Fruit fly (Drosophila melanogaster) whole organism, wandering third instar larva: ENCODE data around the gene alpha-Est5.

Source experiments
- Abd-B ChIP-seq: fragments of >200 bp; optimal IDR thresholded peaks from 2 replicates; lab custom pipeline; 2017; ENCODE audit warnings: missing biosample characterization, missing genetic modification characterization
- CG32264 ChIP-seq: fragments of 200-800 bp; sonication (Bioruptor generic); optimal IDR thresholded peaks from 2 replicates; lab custom pipeline; 2016; ENCODE audit warnings: missing biosample characterization, missing genetic modification characterization
- CG9705 ChIP-seq: fragments of 200-800 bp; sonication (Bioruptor generic); optimal IDR thresholded peaks from 2 replicates; lab custom pipeline; 2018; ENCODE audit warnings: missing biosample characterization, mild to moderate bottlenecking, missing genetic modification characterization
- CrebA ChIP-seq: fragments of 200-800 bp; sonication (Bioruptor generic); optimal IDR thresholded peaks from 2 replicates; lab custom pipeline; 2016; ENCODE audit warnings: missing biosample characterization, mild to moderate bottlenecking, missing genetic modification characterization, borderline replicate concordance
- Dfd ChIP-seq: fragments of >200 bp; optimal IDR thresholded peaks from 2 replicates; lab custom pipeline; 2017; ENCODE audit warnings: missing biosample characterization, missing genetic modification characterization
- Dif ChIP-seq: fragments of 200-275, 200-300 bp; sonication (Bioruptor generic); optimal IDR thresholded peaks from 2 replicates; lab custom pipeline; 2018; ENCODE audit warnings: missing biosample characterization, missing genetic modification characterization; ENCODE audit not compliant: partially characterized antibody
- HLH106 ChIP-seq: fragments of 200-800 bp; optimal IDR thresholded peaks from 3 replicates; lab custom pipeline; 2019; ENCODE audit warnings: missing biosample characterization, mild to moderate bottlenecking, missing genetic modification characterization, moderate library complexity
- Hnf4 ChIP-seq: fragments of 200-800 bp; sonication (Bioruptor generic); optimal IDR thresholded peaks from 2 replicates; lab custom pipeline; 2016; ENCODE audit warnings: missing biosample characterization, mild to moderate bottlenecking, missing genetic modification characterization
- Hr83 ChIP-seq: fragments of 200-300 bp; sonication (Bioruptor generic); optimal IDR thresholded peaks from 2 replicates; lab custom pipeline; 2016; ENCODE audit warnings: missing biosample characterization, mild to moderate bottlenecking, missing genetic modification characterization, moderate library complexity; ENCODE audit not compliant: poor library complexity, severe bottlenecking
- Mio ChIP-seq: sonication (Bioruptor generic); optimal IDR thresholded peaks from 2 replicates; lab custom pipeline; 2016; ENCODE audit warnings: missing biosample characterization, missing genetic modification characterization
- Myc ChIP-seq: fragments of >200 bp; optimal IDR thresholded peaks from 2 replicates; lab custom pipeline; 2017
- N ChIP-seq: fragments of >200 bp; optimal IDR thresholded peaks from 2 replicates; lab custom pipeline; 2018; ENCODE audit warnings: missing biosample characterization, missing external identifiers, missing genetic modification characterization
- OdsH ChIP-seq: fragments of 200-800 bp; sonication (Bioruptor generic); optimal IDR thresholded peaks from 2 replicates; lab custom pipeline; 2016; ENCODE audit warnings: missing biosample characterization, mild to moderate bottlenecking, missing genetic modification characterization
- Rel ChIP-seq, 2 experiments: fragments of 200-800 bp; sonication (Bioruptor generic) in 1 of 2; optimal IDR thresholded peaks; 2 replicates in 1 of 2; 3 replicates in 1 of 2; lab custom pipeline; 2016 to 2019; ENCODE audit warnings: mild to moderate bottlenecking in 2 of 2, missing biosample characterization in 2 of 2, missing genetic modification characterization in 2 of 2, moderate library complexity in 1 of 2
- Sp1 ChIP-seq: fragments of 200-800 bp; sonication (Bioruptor generic); optimal IDR thresholded peaks from 3 replicates; lab custom pipeline; 2019; ENCODE audit warnings: missing biosample characterization, mild to moderate bottlenecking, missing genetic modification characterization, moderate library complexity
- Vsx2 ChIP-seq: fragments of 200-300, 225-300 bp; sonication (Bioruptor generic); optimal IDR thresholded peaks from 2 replicates; lab custom pipeline; 2018; ENCODE audit warnings: missing biosample characterization, missing genetic modification characterization; ENCODE audit not compliant: partially characterized antibody
- br ChIP-seq: fragments of 200-800 bp; sonication (Bioruptor generic); optimal IDR thresholded peaks from 2 replicates; lab custom pipeline; 2016; ENCODE audit warnings: missing biosample characterization, missing genetic modification characterization
- brk ChIP-seq: fragments of 200-800 bp; sonication (Bioruptor generic); optimal IDR thresholded peaks from 2 replicates; lab custom pipeline; 2016; ENCODE audit warnings: missing biosample characterization, mild to moderate bottlenecking, missing genetic modification characterization
- dl ChIP-seq, 2 experiments: fragments of 175-275, 200-275 bp in 1 of 2; fragments of 200-275 bp in 1 of 2; sonication (Bioruptor generic); optimal IDR thresholded peaks; lab custom pipeline; 2018; ENCODE audit warnings: mild to moderate bottlenecking in 2 of 2, missing biosample characterization in 2 of 2, missing genetic modification characterization in 2 of 2, moderate library complexity in 2 of 2; ENCODE audit not compliant: partially characterized antibody in 2 of 2, insufficient read depth in 1 of 2
- dmrt93B ChIP-seq: fragments of 200-800 bp; sonication (Bioruptor generic); optimal IDR thresholded peaks from 2 replicates; lab custom pipeline; 2018; ENCODE audit warnings: missing biosample characterization, mild to moderate bottlenecking, missing genetic modification characterization
- dsf ChIP-seq: sonication (Bioruptor generic); optimal IDR thresholded peaks from 2 replicates; lab custom pipeline; 2016; ENCODE audit warnings: missing biosample characterization, missing genetic modification characterization, borderline replicate concordance
- foxo ChIP-seq, 2 experiments: fragments of 200-800 bp; sonication (Bioruptor generic); optimal IDR thresholded peaks; 2 replicates in 1 of 2; 3 replicates in 1 of 2; lab custom pipeline; 2016 to 2017; ENCODE audit warnings: missing biosample characterization in 2 of 2, missing genetic modification characterization in 2 of 2
- h ChIP-seq: fragments of 200-800 bp; sonication (Bioruptor generic); optimal IDR thresholded peaks from 3 replicates; lab custom pipeline; 2016; ENCODE audit warnings: missing biosample characterization, mild to moderate bottlenecking, missing genetic modification characterization
- jim ChIP-seq: fragments of 175-275, 200-325 bp; sonication (Bioruptor generic); optimal IDR thresholded peaks from 2 replicates; lab custom pipeline; 2016; ENCODE audit warnings: missing biosample characterization, mild to moderate bottlenecking, missing genetic modification characterization
- lola ChIP-seq: fragments of >200 bp; optimal IDR thresholded peaks from 2 replicates; lab custom pipeline; 2017; ENCODE audit warnings: missing biosample characterization, missing genetic modification characterization
- pan ChIP-seq: fragments of >200 bp; optimal IDR thresholded peaks from 2 replicates; lab custom pipeline; 2017
- psq ChIP-seq: fragments of 200-800 bp; sonication (Bioruptor generic); optimal IDR thresholded peaks from 3 replicates; lab custom pipeline; 2017; ENCODE audit warnings: missing biosample characterization, mild to moderate bottlenecking, missing genetic modification characterization, moderate library complexity
- rgr ChIP-seq: fragments of 200-800 bp; sonication (Bioruptor generic); optimal IDR thresholded peaks from 3 replicates; lab custom pipeline; 2016; ENCODE audit warnings: missing biosample characterization, mild to moderate bottlenecking, missing genetic modification characterization
- sv ChIP-seq: fragments of 200-800 bp; sonication (Bioruptor generic); optimal IDR thresholded peaks from 3 replicates; lab custom pipeline; 2016; ENCODE audit warnings: missing biosample characterization, missing genetic modification characterization
- tai ChIP-seq: sonication (Bioruptor generic); optimal IDR thresholded peaks from 2 replicates; lab custom pipeline; 2016; ENCODE audit warnings: missing biosample characterization, missing genetic modification characterization

The alpha-Est5 gene

DNA sequence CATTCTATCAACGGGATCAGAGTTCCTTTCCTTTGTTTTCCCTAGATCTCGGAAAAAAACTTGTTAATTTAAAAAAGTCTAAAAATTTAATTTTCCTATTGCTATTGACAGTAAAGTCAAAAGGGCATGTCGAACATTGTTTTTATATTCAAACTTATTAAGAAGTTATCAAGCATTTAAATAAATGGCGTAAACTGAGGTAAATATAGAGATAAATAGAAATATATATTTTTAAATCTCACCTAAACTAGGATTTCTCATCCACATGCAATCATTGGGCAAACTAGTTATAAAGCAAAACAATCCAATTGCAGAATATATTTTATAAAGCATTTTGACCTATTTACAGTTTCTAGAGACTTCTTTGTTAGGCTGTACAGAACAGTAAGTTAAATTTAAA lies 16.8 kb downstream of the alpha-Est5 start, which contains the start of gene Ubc84D:
Gene Ubc84D, minus strand, starts transcription at position 101 of the 400 bp plus-strand sequence.
- TF ChIP-seq Abd-B (GFP tag; lab: Kevin White, UChicago), result no peak
- no peak for TF ChIP-seq rgr (GFP tag; lab: Kevin White, UChicago)
- TF ChIP-seq pan (lab: Kevin White, UChicago), result no peak
- no peak for TF ChIP-seq Mio (GFP tag; lab: Kevin White, UChicago)
- no peak for TF ChIP-seq Dfd
- TF ChIP-seq sv (GFP tag; lab: Kevin White, UChicago), result no peak
- no peak for TF ChIP-seq CG9705 (GFP tag; lab: Kevin White, UChicago)
- no peak for TF ChIP-seq Hr83 (GFP tag; lab: Kevin White, UChicago)
- no peak for TF ChIP-seq jim
- TF ChIP-seq OdsH (GFP tag; lab: Kevin White, UChicago), result no peak
- TF ChIP-seq HLH106, result no peak
- no peak for TF ChIP-seq foxo (GFP tag; optimal IDR thresholded peaks at IDR 0.05; lab: Kevin White, UChicago)
- TF ChIP-seq tai, result no peak
- no peak for TF ChIP-seq psq

DNA sequence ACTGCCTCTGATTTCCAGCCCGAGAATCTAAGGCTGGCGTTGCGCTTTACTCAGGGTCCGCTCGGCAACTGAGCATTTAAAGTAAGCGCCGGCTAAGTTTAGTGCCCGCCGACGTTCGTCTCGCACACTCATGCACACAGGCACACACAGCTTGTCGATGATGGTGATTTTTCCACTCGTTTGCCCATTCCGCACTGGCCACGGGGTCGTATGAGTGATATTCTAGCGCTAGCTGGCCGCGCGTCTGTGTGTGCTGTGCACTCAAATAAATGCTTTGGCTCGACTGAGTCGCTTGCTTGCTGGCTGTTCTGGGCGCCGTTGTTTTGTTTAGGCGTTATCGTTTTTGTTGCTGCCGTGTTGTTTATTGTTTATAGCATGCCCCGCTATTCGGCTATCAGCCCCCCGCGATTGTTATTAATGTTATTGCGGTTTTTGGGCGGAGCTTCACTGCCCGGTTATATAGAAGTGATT lies 20.6 kb downstream of the alpha-Est5 start, which contains the start of gene alpha-Est8:
Gene alpha-Est8, minus strand, starts transcription at position 72 of the 471 bp plus-strand sequence.
- TF ChIP-seq lola (GFP tag; lab: Kevin White, UChicago) (no peak), sv (GFP tag; lab: Kevin White, UChicago) (no peak), CG32264 (GFP tag; lab: Kevin White, UChicago) (no peak), Rel (GFP tag; optimal IDR thresholded peaks at IDR 0.05; lab: Kevin White, UChicago) (no peak), Rel (tag; optimal IDR thresholded peaks at IDR 0.05; lab: Kevin White, UChicago) (peak; percentile 38), CG9705 (GFP tag; lab: Kevin White, UChicago) (no peak), Myc (lab: Kevin White, UChicago) (no peak), dl (GFP tag; optimal IDR thresholded peaks at IDR 0.05; lab: Kevin White, UChicago; ENCODE audit: insufficient read depth in 1 of 2, partially characterized antibody in 2 of 2) (no peak), Dif (GFP tag; lab: Kevin White, UChicago) (peak; percentile 16), jim (no peak), HLH106 (no peak), OdsH (GFP tag; lab: Kevin White, UChicago) (no peak), Dfd (no peak), Vsx2 (GFP tag; lab: Kevin White, UChicago) (no peak), h (GFP tag; lab: Kevin White, UChicago) (peak; percentile 17), CrebA (GFP tag; lab: Kevin White, UChicago) (peak; percentile 38), pan (lab: Kevin White, UChicago) (no peak), Sp1 (no peak), dmrt93B (GFP tag; lab: Kevin White, UChicago) (no peak), Hnf4 (GFP tag; lab: Kevin White, UChicago) (no peak)
- TF ChIP-seq, all 38 proteins: peak for 4

DNA sequence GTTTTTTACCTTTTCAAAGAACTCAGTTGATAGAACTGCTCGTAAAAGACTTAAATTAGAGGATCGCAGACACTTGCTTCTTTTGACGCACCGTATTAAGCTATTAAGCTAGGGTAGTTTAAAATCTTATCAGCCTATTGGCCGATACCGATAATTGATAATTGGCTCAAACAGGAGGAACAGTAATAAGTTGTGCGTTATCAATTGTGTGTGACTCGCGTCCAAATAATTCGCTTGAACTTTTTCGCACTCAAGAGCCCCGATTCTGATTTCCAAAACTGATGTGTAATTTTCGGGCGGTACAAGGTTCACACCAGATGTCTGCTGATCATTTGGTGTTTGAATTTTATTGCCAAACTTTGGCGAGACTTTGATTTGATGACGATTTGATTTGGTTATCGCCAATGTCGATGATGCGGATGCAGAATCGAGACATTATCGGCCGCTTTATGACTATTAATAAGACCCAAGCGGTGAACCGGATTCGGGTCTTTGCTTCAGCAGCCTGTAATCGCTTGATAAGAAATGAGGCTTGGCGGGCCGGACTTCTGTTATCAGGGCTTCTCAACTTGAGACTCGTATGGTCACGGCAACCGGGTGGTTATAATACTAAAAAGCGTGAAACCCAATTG lies 21.8 kb downstream of the alpha-Est5 start:
- peak; percentile 15 for TF ChIP-seq Hnf4 (GFP tag; lab: Kevin White, UChicago)
- TF ChIP-seq brk (GFP tag; lab: Kevin White, UChicago), result no peak

DNA sequence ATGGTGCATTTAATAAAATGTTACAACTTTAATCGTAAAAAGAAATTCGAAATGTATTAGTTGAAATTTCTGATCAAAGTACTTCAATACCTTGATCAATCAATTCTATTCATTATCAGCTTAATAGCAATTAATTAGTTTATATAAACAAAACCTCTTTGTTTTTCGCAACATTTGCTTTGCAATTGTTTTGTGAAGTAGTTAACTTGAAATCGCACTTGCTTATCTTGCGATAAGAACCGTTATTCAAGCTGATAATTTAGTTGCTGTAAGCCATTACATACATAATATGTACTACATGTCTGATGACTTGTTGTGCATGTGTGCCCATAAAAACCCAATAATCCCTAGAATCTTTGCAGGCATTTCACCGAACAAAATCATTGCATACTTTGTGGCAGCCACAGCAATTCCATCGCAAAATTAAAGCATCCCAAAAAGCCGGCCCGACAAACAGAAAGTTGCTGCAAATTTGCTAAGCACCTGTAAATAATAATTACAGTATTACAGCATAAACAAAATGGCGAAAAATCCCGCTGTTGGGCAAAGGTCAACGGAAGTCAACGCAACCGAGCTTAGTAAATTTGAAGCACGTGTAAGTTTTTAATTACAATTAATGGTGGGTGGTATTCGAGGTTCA lies 27.9 kb downstream of the alpha-Est5 start:
- TF ChIP-seq N (GFP tag; lab: Kevin White, UChicago) (peak; percentile 69), OdsH (GFP tag; lab: Kevin White, UChicago) (no peak), Rel (GFP tag; optimal IDR thresholded peaks at IDR 0.05; lab: Kevin White, UChicago) (no peak), Rel (tag; optimal IDR thresholded peaks at IDR 0.05; lab: Kevin White, UChicago) (no peak), Myc (lab: Kevin White, UChicago) (peak; percentile 86), Dfd (no peak), CG32264 (GFP tag; lab: Kevin White, UChicago) (no peak), Sp1 (no peak), Vsx2 (GFP tag; lab: Kevin White, UChicago) (peak; percentile 52), sv (GFP tag; lab: Kevin White, UChicago) (no peak), br (GFP tag; lab: Kevin White, UChicago) (no peak), Hr83 (GFP tag; lab: Kevin White, UChicago) (no peak), Abd-B (GFP tag; lab: Kevin White, UChicago) (peak; percentile 38), foxo (GFP tag; optimal IDR thresholded peaks at IDR 0.05; lab: Kevin White, UChicago) (no peak), lola (GFP tag; lab: Kevin White, UChicago) (peak; percentile 86), Dif (GFP tag; lab: Kevin White, UChicago) (peak; percentile 36), dsf (GFP tag; lab: Kevin White, UChicago) (no peak)
